Fruit fly (Drosophila melanogaster) whole organism, embryonic: ENCODE data around the gene Cnot4.

Source experiments
- Antp ChIP-seq: fragments of 200-800 bp; sonication (Bioruptor generic); optimal IDR thresholded peaks from 3 replicates; lab custom pipeline; 2016; ENCODE audit warnings: missing biosample characterization, missing genetic modification characterization
- CG1024 ChIP-seq: fragments of 200-800 bp; sonication (Bioruptor generic); IDR thresholded peaks from 2 replicates; pipeline ENCODE4 v1.3.6; 2022; ENCODE audit warnings: missing biosample characterization, missing genetic modification characterization
- CG11247 ChIP-seq: fragments of 200-800 bp; sonication (Bioruptor generic); IDR thresholded peaks from 2 replicates; pipeline ENCODE4 v1.3.6; 2022; ENCODE audit warnings: missing biosample characterization, missing genetic modification characterization
- CG11456 ChIP-seq: fragments of 200-800 bp; sonication (Bioruptor generic); IDR thresholded peaks from 3 replicates; pipeline ENCODE4 v1.3.6; 2022; ENCODE audit warnings: missing biosample characterization, missing genetic modification characterization
- CG11504 ChIP-seq: fragments of 200-800 bp; sonication (Bioruptor generic); optimal IDR thresholded peaks from 3 replicates; lab custom pipeline; 2019; ENCODE audit warnings: missing biosample characterization, mild to moderate bottlenecking, missing genetic modification characterization, moderate library complexity
- CG11723 ChIP-seq: fragments of 200-800 bp; sonication (Bioruptor generic); optimal IDR thresholded peaks from 2 replicates; lab custom pipeline; 2017; ENCODE audit warnings: missing biosample characterization, mild to moderate bottlenecking, missing genetic modification characterization
- CG13775 ChIP-seq: fragments of 200-800 bp; sonication (Bioruptor generic); optimal IDR thresholded peaks from 3 replicates; lab custom pipeline; 2017; ENCODE audit warnings: missing biosample characterization, mild to moderate bottlenecking, missing genetic modification characterization
- CG16813 ChIP-seq: fragments of 200-800 bp; sonication (Bioruptor generic); IDR thresholded peaks from 3 replicates; pipeline ENCODE4 v1.3.6; 2022; ENCODE audit warnings: missing biosample characterization, missing genetic modification characterization; ENCODE audit not compliant: partially characterized antibody
- CG17802 ChIP-seq: fragments of 200-800 bp; sonication (Bioruptor generic); optimal IDR thresholded peaks from 2 replicates; lab custom pipeline; 2018; ENCODE audit warnings: missing biosample characterization, mild to moderate bottlenecking, missing genetic modification characterization, moderate library complexity
- CG2120 ChIP-seq: fragments of 200-800 bp; sonication (Bioruptor generic); optimal IDR thresholded peaks from 3 replicates; lab custom pipeline; 2016; ENCODE audit warnings: missing biosample characterization, missing genetic modification characterization
- CG2199 ChIP-seq: fragments of 200-800 bp; sonication (Bioruptor generic); IDR thresholded peaks from 3 replicates; pipeline ENCODE4 v1.3.6; 2022; ENCODE audit warnings: missing biosample characterization, missing genetic modification characterization
- CG3065 ChIP-seq: fragments of 200-800 bp; sonication (Bioruptor generic); optimal IDR thresholded peaks from 2 replicates; lab custom pipeline; 2016; ENCODE audit warnings: missing biosample characterization, missing genetic modification characterization
- CG3726 ChIP-seq: fragments of 200-800 bp; sonication (Bioruptor generic); IDR thresholded peaks from 3 replicates; pipeline ENCODE4, ENCODE4 v1.3.6; 2022; ENCODE audit warnings: missing biosample characterization, missing genetic modification characterization
- CG4282 ChIP-seq: fragments of 200-800 bp; sonication (Bioruptor generic); optimal IDR thresholded peaks from 2 replicates; lab custom pipeline; 2016; ENCODE audit warnings: missing biosample characterization, missing genetic modification characterization
- CG4730 ChIP-seq: fragments of 200-800 bp; sonication (Bioruptor generic); IDR thresholded peaks from 2 replicates; pipeline ENCODE4 v1.3.6; 2022; ENCODE audit warnings: missing biosample characterization, missing genetic modification characterization
- CG7271 ChIP-seq: fragments of 200-800 bp; sonication (Bioruptor generic); optimal IDR thresholded peaks from 2 replicates; lab custom pipeline; 2018; ENCODE audit warnings: missing biosample characterization, mild to moderate bottlenecking, missing genetic modification characterization, moderate library complexity
- CG7786 ChIP-seq: fragments of 200-800 bp; sonication (Bioruptor generic); optimal IDR thresholded peaks from 2 replicates; lab custom pipeline; 2016; ENCODE audit warnings: missing biosample characterization, missing genetic modification characterization
- CG7839 ChIP-seq: fragments of 200-800 bp; sonication (Bioruptor generic); optimal IDR thresholded peaks from 3 replicates; lab custom pipeline; 2018; ENCODE audit warnings: missing biosample characterization, mild to moderate bottlenecking, missing genetic modification characterization, moderate library complexity
- CG9797 ChIP-seq: fragments of 200-800 bp; sonication (Bioruptor generic); optimal IDR thresholded peaks from 3 replicates; lab custom pipeline; 2018; ENCODE audit warnings: missing biosample characterization, mild to moderate bottlenecking, missing genetic modification characterization
- Dip2 ChIP-seq: fragments of 200-800 bp; sonication (Bioruptor generic); IDR thresholded peaks from 2 replicates; pipeline ENCODE4 v1.3.6; 2022; ENCODE audit warnings: missing biosample characterization, missing genetic modification characterization
- Dref ChIP-seq: fragments of 200-800 bp; sonication (Bioruptor generic); IDR thresholded peaks from 2 replicates; pipeline ENCODE4 v1.3.6; 2022; ENCODE audit warnings: missing biosample characterization, missing genetic modification characterization
- Fer1 ChIP-seq: fragments of 200-800 bp; sonication (Bioruptor generic); optimal IDR thresholded peaks from 2 replicates; lab custom pipeline; 2017; ENCODE audit warnings: missing biosample characterization, mild to moderate bottlenecking, missing genetic modification characterization
- Hmr ChIP-seq: fragments of 200-800 bp; sonication (Bioruptor generic); optimal IDR thresholded peaks from 3 replicates; lab custom pipeline; 2017; ENCODE audit warnings: mild to moderate bottlenecking, missing biosample characterization, missing genetic modification reagents, missing genetic modification characterization
- MBD-R2 ChIP-seq: fragments of 200-800 bp; sonication (Bioruptor generic); IDR thresholded peaks from 2 replicates; pipeline ENCODE4 v1.3.6; 2022; ENCODE audit warnings: missing biosample characterization, missing genetic modification characterization
- Mad ChIP-seq: fragments of 200-800 bp; sonication (Bioruptor generic); optimal IDR thresholded peaks from 2 replicates; lab custom pipeline; 2016; ENCODE audit warnings: missing biosample characterization, missing genetic modification characterization
- NC2α ChIP-seq: fragments of 200-800 bp; sonication (Bioruptor generic); optimal IDR thresholded peaks from 2 replicates; lab custom pipeline; 2016; ENCODE audit warnings: missing biosample characterization, missing genetic modification characterization
- NFAT ChIP-seq: fragments of 200-800 bp; sonication (Bioruptor generic); IDR thresholded peaks from 2 replicates; pipeline ENCODE4 v1.3.6; 2022; ENCODE audit warnings: missing biosample characterization, missing genetic modification characterization
- Oaz ChIP-seq: fragments of 200-800 bp; sonication (Bioruptor generic); IDR thresholded peaks from 2 replicates; pipeline ENCODE4 v1.3.6; 2022; ENCODE audit warnings: missing biosample characterization, missing genetic modification characterization
- Ravus ChIP-seq: fragments of 200-800 bp; sonication (Bioruptor generic); IDR thresholded peaks from 2 replicates; pipeline ENCODE4 v1.3.6; 2022; ENCODE audit warnings: missing biosample characterization, missing genetic modification characterization
- Scr ChIP-seq: fragments of 200-800 bp; sonication (Bioruptor generic); IDR thresholded peaks from 2 replicates; pipeline ENCODE4 v1.3.6; 2022; ENCODE audit warnings: missing biosample characterization, missing genetic modification characterization; ENCODE audit not compliant: partially characterized antibody
- Sin3A ChIP-seq: fragments of >200 bp; optimal IDR thresholded peaks from 2 replicates; lab custom pipeline; 2018
- Sox100B ChIP-seq: fragments of 200-800 bp; sonication (Bioruptor generic); optimal IDR thresholded peaks from 3 replicates; lab custom pipeline; 2018; ENCODE audit warnings: missing biosample characterization, mild to moderate bottlenecking, missing genetic modification characterization
- Stat92E ChIP-seq, 3 experiments: fragments of >200 bp in 2 of 3; fragments of 200-800 bp in 1 of 3; sonication (Bioruptor generic) in 1 of 3; optimal IDR thresholded peaks; 2 replicates each; lab custom pipeline; 2017 to 2019; ENCODE audit warnings: missing biosample characterization in 3 of 3, missing genetic modification characterization in 3 of 3, mild to moderate bottlenecking in 1 of 3, moderate library complexity in 1 of 3
- bsh ChIP-seq, 2 experiments: fragments of 200-800 bp; sonication (Bioruptor generic); optimal IDR thresholded peaks; 2 replicates each; lab custom pipeline; 2017 to 2018; ENCODE audit warnings: mild to moderate bottlenecking in 2 of 2, missing biosample characterization in 2 of 2, missing genetic modification characterization in 2 of 2, moderate library complexity in 1 of 2
- dati ChIP-seq: fragments of 200-800 bp; sonication (Bioruptor generic); IDR thresholded peaks from 2 replicates; pipeline ENCODE4 v1.3.6; 2022; ENCODE audit warnings: missing biosample characterization, missing genetic modification characterization
- dysf ChIP-seq: fragments of 200-800 bp; sonication (Bioruptor generic); IDR thresholded peaks from 3 replicates; pipeline ENCODE4 v1.3.6; 2022; ENCODE audit warnings: missing biosample characterization, missing genetic modification characterization
- emc ChIP-seq: fragments of 200-800 bp; sonication (Bioruptor generic); optimal IDR thresholded peaks from 2 replicates; lab custom pipeline; 2016; ENCODE audit warnings: missing biosample characterization, missing genetic modification characterization
- fd3F ChIP-seq: fragments of 200-800 bp; sonication (Bioruptor generic); optimal IDR thresholded peaks from 2 replicates; lab custom pipeline; 2018; ENCODE audit warnings: missing biosample characterization, mild to moderate bottlenecking, missing genetic modification characterization, moderate library complexity
- fu2 ChIP-seq: fragments of 200-800 bp; sonication (Bioruptor generic); optimal IDR thresholded peaks from 2 replicates; lab custom pipeline; 2016; ENCODE audit warnings: missing biosample characterization, missing genetic modification characterization
- gce ChIP-seq: fragments of 200-800 bp; sonication (Bioruptor generic); IDR thresholded peaks from 3 replicates; pipeline ENCODE4 v1.3.6; 2022; ENCODE audit warnings: missing biosample characterization, missing genetic modification characterization
- gcm ChIP-seq: fragments of 200-800 bp; sonication (Bioruptor generic); optimal IDR thresholded peaks from 2 replicates; lab custom pipeline; 2019; ENCODE audit warnings: missing biosample characterization, mild to moderate bottlenecking, missing genetic modification characterization, moderate library complexity
- gem ChIP-seq: fragments of 200-800 bp; sonication (Bioruptor generic); optimal IDR thresholded peaks from 2 replicates; lab custom pipeline; 2019; ENCODE audit warnings: missing biosample characterization, mild to moderate bottlenecking, missing genetic modification characterization, moderate library complexity
- h ChIP-seq: fragments of >200 bp; optimal IDR thresholded peaks from 2 replicates; lab custom pipeline; 2017
- hbn ChIP-seq: fragments of 200-800 bp; sonication (Bioruptor generic); IDR thresholded peaks from 2 replicates; pipeline ENCODE4 v1.3.6; 2022; ENCODE audit warnings: missing biosample characterization, missing genetic modification characterization; ENCODE audit not compliant: partially characterized antibody
- hth ChIP-seq: fragments of >200 bp; optimal IDR thresholded peaks from 2 replicates; lab custom pipeline; 2017; ENCODE audit warnings: inconsistent platforms
- mirr ChIP-seq: fragments of 200-800 bp; sonication (Bioruptor generic); optimal IDR thresholded peaks from 3 replicates; lab custom pipeline; 2018; ENCODE audit warnings: missing biosample characterization, mild to moderate bottlenecking, missing genetic modification characterization
- nmo ChIP-seq: fragments of 200-800 bp; sonication (Bioruptor generic); optimal IDR thresholded peaks from 2 replicates; lab custom pipeline; 2018; ENCODE audit warnings: missing biosample characterization, mild to moderate bottlenecking, missing genetic modification characterization, moderate library complexity
- pho ChIP-seq: fragments of 200-800 bp; sonication (Bioruptor generic); optimal IDR thresholded peaks from 2 replicates; lab custom pipeline; 2016; ENCODE audit warnings: missing biosample characterization, missing genetic modification characterization
- psq ChIP-seq: fragments of 200-800 bp; sonication (Bioruptor generic); optimal IDR thresholded peaks from 2 replicates; lab custom pipeline; 2017; ENCODE audit warnings: missing biosample characterization, missing genetic modification characterization
- tll ChIP-seq, 2 experiments: fragments of 200-800 bp in 1 of 2; fragments of >200 bp in 1 of 2; sonication (Bioruptor generic) in 1 of 2; optimal IDR thresholded peaks; 2 replicates each; lab custom pipeline; 2017 to 2019; ENCODE audit warnings: missing biosample characterization in 2 of 2, missing genetic modification characterization in 2 of 2, mild to moderate bottlenecking in 1 of 2, moderate library complexity in 1 of 2
- unpg ChIP-seq: fragments of 200-800 bp; sonication (Bioruptor generic); optimal IDR thresholded peaks from 3 replicates; lab custom pipeline; 2018; ENCODE audit warnings: missing biosample characterization, mild to moderate bottlenecking, missing genetic modification characterization, moderate library complexity
- wor ChIP-seq: fragments of 200-800 bp; sonication (Bioruptor generic); IDR thresholded peaks from 2 replicates; pipeline ENCODE4 v1.3.6; 2022; ENCODE audit warnings: missing biosample characterization, missing genetic modification characterization
- zfh1 ChIP-seq: fragments of 200-800 bp; sonication (Bioruptor generic); IDR thresholded peaks from 3 replicates; pipeline ENCODE4 v1.3.6; 2022; ENCODE audit warnings: missing biosample characterization, missing genetic modification characterization

Cnot4 gene

dm6 chr2L:10366525-10366924, 30.0 kb upstream of the Cnot4 start, which contains the start of gene CG5056 (continued):
- TF ChIP-seq CG16813 (no peak), CG2199 (GFP tag; lab: Robert Waterston, UW) (no peak), Oaz (GFP tag; lab: Robert Waterston, UW) (no peak), Scr (GFP tag; lab: Robert Waterston, UW) (peak; percentile 26; the same call in 1 of the 2 replicates), CG11456 (GFP tag; lab: Robert Waterston, UW) (no peak), emc (GFP tag; lab: Kevin White, UChicago) (no peak), Dip2 (GFP tag; lab: Robert Waterston, UW) (no peak), CG9797 (GFP tag; lab: Kevin White, UChicago) (peak; percentile 63), Ravus (GFP tag; lab: Robert Waterston, UW) (no peak), CG17802 (peak; percentile 83), CG3726 (no peak), Antp (GFP tag; lab: Kevin White, UChicago) (no peak), CG4282 (no peak), hth (lab: Kevin White, UChicago) (no peak), Mad (no peak), CG7271 (tag; lab: Kevin White, UChicago) (peak; percentile 11), CG11723 (GFP tag; lab: Kevin White, UChicago) (peak; percentile 87), hbn (GFP tag; lab: Robert Waterston, UW) (no peak), gce (GFP tag; lab: Robert Waterston, UW) (no peak), Dref (GFP tag; lab: Robert Waterston, UW) (peak; percentile 39), dati (no peak), tll (GFP tag; optimal IDR thresholded peaks at IDR 0.05; lab: Kevin White, UChicago) (no peak), NFAT (GFP tag; lab: Robert Waterston, UW) (no peak), wor (no peak), fd3F (no peak), Fer1 (GFP tag; lab: Kevin White, UChicago) (no peak), unpg (GFP tag; lab: Kevin White, UChicago) (no peak), fu2 (GFP tag; lab: Kevin White, UChicago) (no peak), MBD-R2 (peak; percentile 85), Stat92E (GFP tag; optimal IDR thresholded peaks at IDR 0.05; lab: Kevin White, UChicago) (peak in 1 of 3 experiments; percentile 77), dysf (GFP tag; lab: Robert Waterston, UW) (no peak), gcm (GFP tag; lab: Kevin White, UChicago) (no peak), pho (GFP tag; lab: Kevin White, UChicago) (no peak), mirr (GFP tag; lab: Kevin White, UChicago) (no peak), CG1024 (peak; percentile 93), zfh1 (GFP tag; lab: Robert Waterston, UW) (no peak), Hmr (GFP tag; lab: Kevin White, UChicago) (no peak), nmo (GFP tag; lab: Kevin White, UChicago) (peak; percentile 64), NC2α (GFP tag; lab: Kevin White, UChicago) (no peak), CG2120 (GFP tag; lab: Kevin White, UChicago) (no peak), CG7839 (tag; lab: Kevin White, UChicago) (no peak), h (no peak), CG7786 (GFP tag; lab: Kevin White, UChicago) (no peak), bsh (GFP tag; optimal IDR thresholded peaks at IDR 0.05; lab: Kevin White, UChicago) (no peak), CG3065 (GFP tag; lab: Kevin White, UChicago) (no peak), CG11504 (tag; lab: Kevin White, UChicago) (no peak), CG13775 (no peak), psq (no peak), Sin3A (no peak), CG4730 (GFP tag; lab: Robert Waterston, UW) (no peak), Sox100B (GFP tag; lab: Kevin White, UChicago) (no peak), CG11247 (GFP tag; lab: Robert Waterston, UW) (no peak), gem (tag; lab: Kevin White, UChicago) (no peak)
